Fruit fly (Drosophila melanogaster): Measurements from ENCODE around the gene Top1.
A peak's percentile ranks its signal among the peaks of the same experiment; 100 is the strongest.

Top1 gene

DNA sequence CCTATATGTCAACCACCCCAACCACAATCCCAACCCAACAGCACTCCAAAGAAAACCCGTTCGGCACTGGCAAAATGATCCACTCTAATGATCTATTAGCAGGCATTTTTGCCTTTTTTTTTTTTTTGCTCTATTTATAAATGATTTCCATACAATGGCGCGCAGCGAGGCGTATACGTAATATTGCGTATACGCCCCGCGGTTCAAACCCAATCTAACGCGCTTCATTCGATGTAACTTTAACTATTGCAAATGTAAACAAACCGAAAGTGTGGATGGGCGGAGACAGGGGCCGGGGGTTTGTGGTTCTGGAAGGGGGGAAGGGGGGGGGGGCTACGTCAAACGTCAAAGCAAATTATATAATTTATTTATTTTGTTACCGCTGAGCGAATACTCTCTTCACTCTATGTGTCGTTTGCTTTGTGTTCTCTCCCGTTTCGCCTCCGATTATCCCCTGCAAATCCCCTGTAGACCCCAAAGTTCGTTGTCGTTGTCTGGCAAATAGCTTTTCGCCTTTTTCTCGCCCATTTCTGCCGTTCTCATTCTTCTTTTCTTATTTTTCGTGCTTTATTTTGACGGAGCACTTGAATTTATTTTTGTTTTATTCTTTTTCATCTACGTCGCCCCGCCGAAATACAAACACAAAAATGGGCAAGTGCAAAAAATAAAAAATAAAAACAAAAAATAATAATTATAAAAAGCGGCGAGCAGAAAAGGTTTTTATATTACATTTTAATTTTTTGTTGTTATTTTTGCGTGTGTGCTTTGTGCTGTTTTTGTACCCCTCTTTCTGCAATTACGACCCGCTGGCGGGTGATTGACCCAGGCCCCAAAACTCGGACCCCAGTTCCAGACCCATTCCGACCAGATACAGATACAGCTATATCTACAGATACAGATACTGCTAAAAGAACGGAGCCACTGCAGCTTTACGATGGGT is 15.8 kb upstream of the Top1 start (continued):
- TF ChIP-seq slp2 (GFP tag; optimal IDR thresholded peaks at IDR 0.05) (no peak), CG6654 (GFP tag; optimal IDR thresholded peaks at IDR 0.05) (no peak), CG10267 (tag; optimal IDR thresholded peaks at IDR 0.05) (no peak), E2f2 (GFP tag; IDR thresholded peaks at IDR 0.05) (no peak), Mes4 (GFP tag; optimal IDR thresholded peaks at IDR 0.05) (no peak), Sin3A (optimal IDR thresholded peaks at IDR 0.05) (no peak), CG15514 (GFP tag; optimal IDR thresholded peaks at IDR 0.05) (no peak), CG30431 (GFP tag; optimal IDR thresholded peaks at IDR 0.05) (no peak), ac (GFP tag; optimal IDR thresholded peaks at IDR 0.05) (no peak), zen (tag; optimal IDR thresholded peaks at IDR 0.05) (no peak), Usf (GFP tag; optimal IDR thresholded peaks at IDR 0.05) (no peak), jigr1 (GFP tag; IDR thresholded peaks at IDR 0.05) (no peak), CG1233 (GFP tag; optimal IDR thresholded peaks at IDR 0.05) (no peak), Atf6 (GFP tag; IDR thresholded peaks at IDR 0.05) (no peak), lbe (GFP tag; optimal IDR thresholded peaks at IDR 0.05) (peak; percentile 25), dan (GFP tag; IDR thresholded peaks at IDR 0.05) (no peak), pnt (GFP tag; optimal IDR thresholded peaks at IDR 0.05) (no peak), lab (GFP tag; optimal IDR thresholded peaks at IDR 0.05) (peak; percentile 8), CG10274 (GFP tag; optimal IDR thresholded peaks at IDR 0.05) (no peak), Dbx (GFP tag; IDR thresholded peaks at IDR 0.05) (no peak), sr (GFP tag; IDR thresholded peaks at IDR 0.05) (no peak), stc (GFP tag; IDR thresholded peaks at IDR 0.05) (no peak), ap (GFP tag; IDR thresholded peaks at IDR 0.05) (no peak), CG5245 (GFP tag; optimal IDR thresholded peaks at IDR 0.05) (no peak), CG7357 (GFP tag; IDR thresholded peaks at IDR 0.05) (no peak), CG10321 (GFP tag; IDR thresholded peaks at IDR 0.05) (no peak), Mad (GFP tag; optimal IDR thresholded peaks at IDR 0.05) (no peak), Elba2 (GFP tag; optimal IDR thresholded peaks at IDR 0.05) (no peak), Hr51 (GFP tag; optimal IDR thresholded peaks at IDR 0.05) (no peak), CG12942 (GFP tag; optimal IDR thresholded peaks at IDR 0.05) (no peak), eyg (GFP tag; optimal IDR thresholded peaks at IDR 0.05) (no peak), CG2120 (GFP tag; optimal IDR thresholded peaks at IDR 0.05) (no peak), Ets65A (GFP tag) (peak; percentile 24), CG10979 (tag; optimal IDR thresholded peaks at IDR 0.05) (no peak), Gsc (GFP tag; IDR thresholded peaks at IDR 0.05) (no peak), tx (GFP tag; optimal IDR thresholded peaks at IDR 0.05) (no peak), amos (GFP tag; IDR thresholded peaks at IDR 0.05; ENCODE audit: partially characterized antibody) (no peak; the same call in 1 of the 2 replicates), inv (GFP tag; IDR thresholded peaks at IDR 0.05; ENCODE audit: partially characterized antibody) (no peak), chinmo (GFP tag; IDR thresholded peaks at IDR 0.05; ENCODE audit: partially characterized antibody) (0 out of 4 replicates have a peak, but pooled peaks have one; percentile 40), CG1647 (GFP tag; optimal IDR thresholded peaks at IDR 0.05) (no peak), CG30403 (GFP tag; optimal IDR thresholded peaks at IDR 0.05) (no peak), zfh1 (GFP tag; IDR thresholded peaks at IDR 0.05) (no peak), Asciz (GFP tag; optimal IDR thresholded peaks at IDR 0.05) (no peak), lola (GFP tag; optimal IDR thresholded peaks at IDR 0.05) (no peak), CG9797 (GFP tag; optimal IDR thresholded peaks at IDR 0.05) (no peak), Opbp (GFP tag; IDR thresholded peaks at IDR 0.05; ENCODE audit: partially characterized antibody) (no peak), rib (GFP tag; IDR thresholded peaks at IDR 0.05) (no peak), CG6689 (GFP tag; IDR thresholded peaks at IDR 0.05) (no peak), CG10543 (GFP tag; optimal IDR thresholded peaks at IDR 0.05) (peak; percentile 46), CG4328 (GFP tag; optimal IDR thresholded peaks at IDR 0.05) (no peak)
